Fruit fly (Drosophila melanogaster): ENCODE data around the gene lute.

dm6 chr3R:17425417-17425915 lies 45.7 kb downstream of the lute start, which contains the start of gene cysu:
- no peak for TF ChIP-seq CTCF (optimal IDR thresholded peaks at IDR 0.05)
- no peak for TF ChIP-seq CG8478 (optimal IDR thresholded peaks at IDR 0.05)

All from S2 (cell line).